Fruit fly (Drosophila melanogaster) whole organism: Measurements from ENCODE around the gene Cka.

Experiments used
- CG8478 ChIP-seq: fragments of >200 bp; optimal IDR thresholded peaks from 2 replicates; lab custom pipeline; 2018; ENCODE audit warnings: inconsistent platforms
- pan ChIP-seq: fragments of >200 bp; optimal IDR thresholded peaks from 2 replicates; lab custom pipeline; 2017
- usp ChIP-seq: fragments of >200 bp; optimal IDR thresholded peaks from 2 replicates; lab custom pipeline; 2017; ENCODE audit warnings: missing biosample characterization, missing genetic modification characterization, mixed read lengths

- no peak for TF ChIP-seq usp (GFP tag; lab: Kevin White, UChicago)
- TF ChIP-seq CG8478 (lab: Kevin White, UChicago): no peak
- no peak for TF ChIP-seq pan (lab: Kevin White, UChicago)
Measured at dm6 chr2L:8072692-8073091, 42.2 kb downstream of the Cka start, which contains the start of the genes MED20 and Trf.
